Fruit fly (Drosophila melanogaster) whole organism, adult: ENCODE data around the gene AsnS.

Experiments
- CG1620 ChIP-seq: fragments of 200-800 bp; sonication (Bioruptor generic); optimal IDR thresholded peaks from 2 replicates; lab custom pipeline; 2016; ENCODE audit warnings: missing biosample characterization, missing genetic modification characterization
- CG7045 ChIP-seq: fragments of 200-800 bp; sonication (Bioruptor generic); optimal IDR thresholded peaks from 2 replicates; lab custom pipeline; 2017; ENCODE audit warnings: missing biosample characterization, mild to moderate bottlenecking, missing genetic modification characterization
- ovo ChIP-seq: fragments of 200-800 bp; sonication (Bioruptor generic); optimal IDR thresholded peaks from 2 replicates; lab custom pipeline; 2016; ENCODE audit warnings: missing biosample characterization, missing genetic modification characterization

dm6 chr3L:21202777-21203282, 29.9 kb downstream of the AsnS start, which contains the start of the genes Targ1, CG10512 and Targ2:
- TF ChIP-seq CG7045 (GFP tag; lab: Kevin White, UChicago) (no peak), CG1620 (GFP tag; lab: Kevin White, UChicago) (no peak), ovo (GFP tag; lab: Kevin White, UChicago) (no peak)
